Fruit fly (Drosophila melanogaster) Kc167 (cell line): ENCODE measurements around the gene CLS.

Experiments used
- Sin3A ChIP-seq: fragments of >200 bp; optimal IDR thresholded peaks from 2 replicates; lab custom pipeline; 2018; ENCODE audit warnings: missing external identifiers
- h ChIP-seq: fragments of >200 bp; optimal IDR thresholded peaks from 3 replicates; lab custom pipeline; 2018; ENCODE audit warnings: missing external identifiers
- ttk ChIP-seq: sonication (Bioruptor generic); optimal IDR thresholded peaks from 2 replicates; lab custom pipeline; 2017; ENCODE audit warnings: missing external identifiers

dm6 chr3R:25647577-25648257, 39.5 kb downstream of the CLS start:
- TF ChIP-seq Sin3A (lab: Kevin White, UChicago): no peak
- no peak for TF ChIP-seq ttk
- no peak for TF ChIP-seq h (lab: Kevin White, UChicago)
